Fruit fly (Drosophila melanogaster): ENCODE data around the gene CG14300.

Gene CG14300

dm6 chr3R:18707492-18707891 lies 14.0 kb upstream of the CG14300 start:
- TF ChIP-seq CG14655 (GFP tag; optimal IDR thresholded peaks at IDR 0.05) (no peak), CG17806 (tag; optimal IDR thresholded peaks at IDR 0.05) (no peak), CG8301 (tag; optimal IDR thresholded peaks at IDR 0.05) (no peak), CG4496 (GFP tag; IDR thresholded peaks at IDR 0.05) (no peak), CG34367 (tag; optimal IDR thresholded peaks at IDR 0.05) (no peak), Snoo (tag; optimal IDR thresholded peaks at IDR 0.05) (no peak), rn (GFP tag; IDR thresholded peaks at IDR 0.05) (no peak), EcR (GFP tag; optimal IDR thresholded peaks at IDR 0.05) (no peak), Ets98B (GFP tag; IDR thresholded peaks at IDR 0.05) (no peak), fd96Ca (GFP tag; IDR thresholded peaks at IDR 0.05) (no peak), gl (tag; optimal IDR thresholded peaks at IDR 0.05) (no peak)

dm6 chr3R:18706289-18706688 lies 12.8 kb upstream of the CG14300 start:
- TF ChIP-seq CG32121 (GFP tag; IDR thresholded peaks at IDR 0.05) (no peak), CG8159 (tag; optimal IDR thresholded peaks at IDR 0.05) (no peak), CG15710 (tag; optimal IDR thresholded peaks at IDR 0.05) (no peak), Pif1A (GFP tag; optimal IDR thresholded peaks at IDR 0.05) (no peak), CG34367 (tag; optimal IDR thresholded peaks at IDR 0.05) (no peak), CG12605 (GFP tag; IDR thresholded peaks at IDR 0.05) (no peak), EcR (GFP tag; optimal IDR thresholded peaks at IDR 0.05) (no peak), fd96Ca (GFP tag; IDR thresholded peaks at IDR 0.05) (no peak), Pif1B (GFP tag; optimal IDR thresholded peaks at IDR 0.05) (no peak), rn (GFP tag; IDR thresholded peaks at IDR 0.05) (no peak), CG9948 (tag; optimal IDR thresholded peaks at IDR 0.05) (no peak), Ets98B (GFP tag; IDR thresholded peaks at IDR 0.05) (no peak), CG4496 (GFP tag; IDR thresholded peaks at IDR 0.05) (no peak), Snoo (tag; optimal IDR thresholded peaks at IDR 0.05) (no peak), CG8301 (tag; optimal IDR thresholded peaks at IDR 0.05) (no peak), CG17806 (tag; optimal IDR thresholded peaks at IDR 0.05) (no peak), CG10348 (GFP tag; IDR thresholded peaks at IDR 0.05) (no peak), D1 (tag; optimal IDR thresholded peaks at IDR 0.05) (no peak), gl (tag; optimal IDR thresholded peaks at IDR 0.05) (no peak)

DNA sequence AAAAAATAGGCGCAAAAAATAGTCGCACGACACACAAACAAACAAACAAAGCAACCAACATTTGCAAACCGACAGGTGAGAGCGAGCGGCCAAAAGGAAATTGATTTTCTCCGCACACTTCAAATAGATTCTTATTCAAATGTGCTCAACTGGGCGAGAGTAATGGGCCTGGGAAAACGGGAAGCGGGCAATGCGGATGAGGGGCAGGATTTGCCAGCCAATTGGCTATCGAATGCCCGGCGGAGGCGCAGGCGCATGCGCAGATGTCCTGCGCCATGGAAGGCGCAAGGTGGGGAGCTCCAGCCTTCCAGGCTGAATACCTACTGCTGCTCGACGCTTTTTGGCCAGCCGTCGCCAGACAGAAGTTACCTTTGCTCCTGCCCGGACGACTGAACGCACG lies 11.6 kb upstream of the CG14300 start, which contains the start of the genes ChAT and VAChT:
TSS of gene ChAT (plus strand) at position 352 of the 400 bp plus-strand sequence.
TSS of gene VAChT (plus strand) at position 352 of the 400 bp plus-strand sequence.
- no peak for TF ChIP-seq CG34367 (tag; optimal IDR thresholded peaks at IDR 0.05)
- TF ChIP-seq fd96Ca (GFP tag; IDR thresholded peaks at IDR 0.05), result no peak
- no peak for TF ChIP-seq CG9948 (tag; optimal IDR thresholded peaks at IDR 0.05)
- TF ChIP-seq Snoo (tag; optimal IDR thresholded peaks at IDR 0.05), result no peak
- no peak for TF ChIP-seq CG12605 (GFP tag; IDR thresholded peaks at IDR 0.05)
- TF ChIP-seq CG8159 (tag; optimal IDR thresholded peaks at IDR 0.05), result no peak
- no peak for TF ChIP-seq rn (GFP tag; IDR thresholded peaks at IDR 0.05)
- no peak for TF ChIP-seq gl (tag; optimal IDR thresholded peaks at IDR 0.05)
- no peak for TF ChIP-seq CG17806 (tag; optimal IDR thresholded peaks at IDR 0.05)

dm6 chr3R:18703514-18703913 lies 10.0 kb upstream of the CG14300 start:
- TF ChIP-seq CG13204 (GFP tag; optimal IDR thresholded peaks at IDR 0.05) (no peak), CG9948 (tag; optimal IDR thresholded peaks at IDR 0.05) (no peak), CG34367 (tag; optimal IDR thresholded peaks at IDR 0.05) (no peak), Ets98B (GFP tag; IDR thresholded peaks at IDR 0.05) (no peak), CG32121 (GFP tag; IDR thresholded peaks at IDR 0.05) (no peak), fd96Ca (GFP tag; IDR thresholded peaks at IDR 0.05) (no peak), CG17806 (tag; optimal IDR thresholded peaks at IDR 0.05) (no peak), CG4496 (GFP tag; IDR thresholded peaks at IDR 0.05) (no peak), Pif1B (GFP tag; optimal IDR thresholded peaks at IDR 0.05) (no peak)

DNA sequence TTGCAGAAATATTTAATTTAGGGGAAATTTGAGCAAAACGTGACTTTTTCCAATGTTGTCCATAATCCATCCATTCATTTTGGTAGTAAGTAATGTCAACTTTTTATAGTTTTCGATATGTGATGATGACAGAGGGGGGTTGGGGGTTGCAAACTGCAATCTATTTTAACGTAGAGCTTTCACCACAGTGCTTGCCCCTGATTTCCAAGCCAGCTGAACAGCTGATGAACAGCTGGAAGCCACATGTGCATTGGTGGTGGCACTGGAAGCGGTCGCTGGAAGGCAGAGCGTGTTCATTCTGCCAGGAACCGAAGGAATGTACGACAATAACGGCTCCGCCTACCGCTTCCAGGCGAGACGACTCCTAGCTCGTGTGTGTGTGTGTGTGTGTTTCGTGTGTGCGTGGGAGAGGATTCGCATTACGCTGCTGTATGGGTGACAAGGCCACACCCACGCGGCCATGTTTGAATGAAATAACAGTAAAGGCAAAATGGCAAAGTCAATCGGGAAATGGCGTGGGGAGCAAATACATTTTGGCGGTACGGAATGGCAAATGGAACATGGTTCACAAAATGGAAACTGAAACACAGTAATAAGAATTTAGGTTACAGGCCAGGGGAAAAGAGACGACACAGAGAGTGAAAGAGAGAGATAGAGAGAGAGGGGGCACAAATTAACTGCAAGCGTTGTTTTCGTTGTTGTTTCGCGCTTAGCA lies 5.5 kb upstream of the CG14300 start:
- TF ChIP-seq CG12605 (GFP tag; IDR thresholded peaks at IDR 0.05) (no peak), EcR (GFP tag; optimal IDR thresholded peaks at IDR 0.05) (no peak), CG15710 (tag; optimal IDR thresholded peaks at IDR 0.05) (no peak), CG14655 (GFP tag; optimal IDR thresholded peaks at IDR 0.05) (no peak), Pif1A (GFP tag; optimal IDR thresholded peaks at IDR 0.05) (no peak)

DNA sequence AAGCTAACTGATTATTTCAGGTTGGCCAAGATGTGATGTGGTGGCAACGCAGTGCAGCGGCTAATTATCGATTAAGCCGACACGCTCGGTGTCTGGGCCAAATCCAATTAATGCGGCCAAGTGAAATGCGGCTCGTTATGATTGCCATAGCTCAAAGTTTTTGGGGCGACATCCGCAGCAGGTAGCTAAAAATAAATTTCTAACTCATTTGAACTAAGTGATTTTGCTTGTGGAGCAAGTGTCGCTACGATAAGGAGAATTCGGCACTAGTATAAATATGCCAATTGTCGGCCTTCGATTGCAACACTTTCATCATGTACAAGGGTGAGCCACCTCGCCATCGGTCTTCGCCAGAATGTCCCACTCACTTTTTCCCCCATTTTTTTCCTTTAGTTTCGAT lies 1.4 kb upstream of the CG14300 start, which contains the start of gene CG34282:
TSS of gene CG34282 (plus strand) at position 301 of the 400 bp plus-strand sequence.
- TF ChIP-seq D1 (tag; optimal IDR thresholded peaks at IDR 0.05) (no peak), CG14655 (GFP tag; optimal IDR thresholded peaks at IDR 0.05) (no peak), CG8159 (tag; optimal IDR thresholded peaks at IDR 0.05) (no peak), CG10348 (GFP tag; IDR thresholded peaks at IDR 0.05) (no peak), CG17806 (tag; optimal IDR thresholded peaks at IDR 0.05) (no peak), CG8301 (tag; optimal IDR thresholded peaks at IDR 0.05) (no peak), rn (GFP tag; IDR thresholded peaks at IDR 0.05) (no peak), Pif1A (GFP tag; optimal IDR thresholded peaks at IDR 0.05) (no peak)

DNA sequence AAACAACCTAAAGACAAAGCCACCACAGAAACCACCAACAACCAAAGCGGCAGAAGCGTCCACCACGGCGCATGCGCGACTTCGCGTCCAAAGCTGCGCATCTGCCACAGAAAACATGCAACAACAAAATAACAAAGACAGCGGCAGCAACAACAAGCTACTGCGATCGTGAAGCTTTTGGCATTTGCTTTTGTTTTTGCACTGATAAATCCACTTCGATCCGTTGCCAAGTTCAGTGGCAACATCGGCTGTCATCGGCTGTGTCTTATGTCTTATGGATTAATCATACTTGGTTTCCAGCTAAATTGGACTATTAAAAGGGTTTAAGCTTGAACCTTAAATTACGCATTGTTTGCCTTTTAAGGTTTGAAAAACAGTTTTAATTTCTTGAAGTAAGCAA lies 892 bp downstream of the CG14300 start, which contains the start of gene Muc91C:
TSS of gene Muc91C (minus strand) at position 101 of the 400 bp plus-strand sequence.
- TF ChIP-seq CG9948 (tag; optimal IDR thresholded peaks at IDR 0.05) (no peak), Pif1B (GFP tag; optimal IDR thresholded peaks at IDR 0.05) (no peak), EcR (GFP tag; optimal IDR thresholded peaks at IDR 0.05) (no peak), CG8159 (tag; optimal IDR thresholded peaks at IDR 0.05) (no peak), CG17806 (tag; optimal IDR thresholded peaks at IDR 0.05) (no peak), CG15710 (tag; optimal IDR thresholded peaks at IDR 0.05) (no peak), CG34367 (tag; optimal IDR thresholded peaks at IDR 0.05) (no peak), gl (tag; optimal IDR thresholded peaks at IDR 0.05) (no peak), CG13204 (GFP tag; optimal IDR thresholded peaks at IDR 0.05) (no peak)

All from whole organism, pupa.